Worm (Caenorhabditis elegans) whole organism, midembryonic: Measurements from ENCODE around the gene cor-1.

ENCODE experiments used
- T22C8.4 ChIP-seq: fragments of 200-800 bp; sonication (Bioruptor generic); IDR thresholded peaks from 2 replicates; pipeline ENCODE4 v1.3.6; 2022; ENCODE audit warnings: missing genetic modification characterization, missing compliant biosample characterization
- cog-1 ChIP-seq: sonication (generic microtip); optimal IDR thresholded peaks from 2 replicates; lab custom pipeline; 2016; ENCODE audit warnings: missing genetic modification characterization, missing compliant biosample characterization
- flt-1 ChIP-seq: fragments of 200-800 bp; sonication (Bioruptor generic); IDR thresholded peaks from 2 replicates; pipeline ENCODE4 v1.3.6; 2022; ENCODE audit warnings: missing genetic modification characterization, missing compliant biosample characterization
- klf-2 ChIP-seq: fragments of 200-800 bp; sonication (Bioruptor generic); conservative IDR thresholded peaks from 2 replicates; pipeline ENCODE4 v1.3.6; 2022; ENCODE audit warnings: missing genetic modification reagents, missing genetic modification characterization, missing compliant biosample characterization
- med-1 ChIP-seq: sonication (generic microtip); optimal IDR thresholded peaks from 2 replicates; lab custom pipeline; 2017; ENCODE audit warnings: missing genetic modification characterization, mild to moderate bottlenecking, missing compliant biosample characterization, antibody characterized with exemption, missing genetic modification reagents; ENCODE audit not compliant: insufficient read depth
- ref-1 ChIP-seq: fragments of 200-800 bp; sonication (Bioruptor generic); conservative IDR thresholded peaks from 2 replicates; pipeline ENCODE4 v1.3.6; 2022; ENCODE audit warnings: missing genetic modification reagents, missing genetic modification characterization, missing compliant biosample characterization
- tab-1 ChIP-seq: fragments of 200-800 bp; sonication (Bioruptor generic); IDR thresholded peaks from 2 replicates; pipeline ENCODE4 v1.3.6; 2022; ENCODE audit warnings: missing genetic modification characterization, missing compliant biosample characterization
- ztf-23 ChIP-seq: fragments of 200-800 bp; sonication (Bioruptor generic); IDR thresholded peaks from 2 replicates; pipeline ENCODE4 v1.3.6; 2022; ENCODE audit warnings: missing genetic modification reagents, missing genetic modification characterization, missing compliant biosample characterization
- ztf-29 ChIP-seq: fragments of 200-800 bp; sonication (Bioruptor generic); IDR thresholded peaks from 2 replicates; pipeline ENCODE4 v1.3.6; 2022; ENCODE audit warnings: missing genetic modification reagents, missing genetic modification characterization, missing compliant biosample characterization

Gene cor-1

DNA sequence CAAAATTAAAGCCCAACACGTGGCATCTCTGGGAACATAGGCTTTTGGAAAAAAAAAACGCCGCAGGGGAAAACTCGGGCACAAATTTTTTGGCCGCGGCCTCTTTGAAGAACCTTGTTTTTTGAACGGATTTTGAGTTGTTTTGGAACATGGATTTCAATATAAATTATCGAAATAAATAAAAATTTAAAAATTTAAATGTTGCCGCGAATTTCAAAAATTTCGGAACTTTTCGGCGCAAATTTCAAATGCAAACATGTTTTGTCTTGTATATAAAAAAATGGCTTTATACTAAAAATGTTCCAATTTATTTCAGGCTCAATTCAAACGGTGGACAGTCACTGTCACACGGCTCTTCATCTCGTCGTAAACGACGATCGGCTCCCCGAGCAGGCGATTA is 4.9 kb upstream of the cor-1 start:
- no peak for TF ChIP-seq cog-1 (tag; lab: Kevin White, UChicago)

- TF ChIP-seq ref-1 (GFP tag; lab: Robert Waterston, UW) (no peak), T22C8.4 (no peak)
These were observed 2.2 kb downstream of the cor-1 start for ce11 chrIII:10251114-10251513.

- TF ChIP-seq tab-1 (GFP tag; lab: Robert Waterston, UW) (no peak), T22C8.4 (no peak), cog-1 (tag; lab: Kevin White, UChicago) (no peak), klf-2 (GFP tag; lab: Robert Waterston, UW) (no peak), med-1 (GFP tag; lab: Kevin White, UChicago) (no peak), ztf-29 (GFP tag; lab: Robert Waterston, UW) (no peak), ztf-23 (GFP tag; lab: Robert Waterston, UW) (no peak), flt-1 (no peak), ref-1 (GFP tag; lab: Robert Waterston, UW) (no peak)
These were observed 4.4 kb downstream of the cor-1 start for ce11 chrIII:10253334-10253733.

DNA sequence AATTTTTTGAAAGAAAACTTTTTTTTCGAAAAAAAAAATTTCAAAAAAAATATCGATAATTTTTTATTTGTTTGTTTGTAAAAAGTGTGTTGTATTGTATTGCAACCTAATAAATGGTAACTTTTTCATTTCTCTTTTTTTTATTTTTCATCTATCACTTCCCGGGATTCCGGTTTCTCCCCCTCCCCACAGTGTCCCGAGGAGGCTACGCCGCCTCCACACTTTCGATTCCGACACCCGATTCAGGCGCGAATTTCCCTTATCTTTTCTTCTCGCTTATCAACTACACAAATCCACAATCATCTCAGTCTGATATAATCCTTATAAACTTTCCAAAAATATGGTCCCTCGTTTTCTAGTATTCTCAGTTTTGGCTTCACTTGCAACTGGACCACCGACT is 5.7 kb downstream of the cor-1 start, which contains the start of gene R01H10.4:
Gene R01H10.4, plus strand, starts transcription at position 236 of the 400 bp plus-strand sequence.
- TF ChIP-seq cog-1 (tag; lab: Kevin White, UChicago) (no peak), ref-1 (GFP tag; lab: Robert Waterston, UW) (no peak), T22C8.4 (no peak), med-1 (GFP tag; lab: Kevin White, UChicago) (no peak), ztf-29 (GFP tag; lab: Robert Waterston, UW) (no peak), flt-1 (no peak), tab-1 (GFP tag; lab: Robert Waterston, UW) (no peak), klf-2 (GFP tag; lab: Robert Waterston, UW) (no peak), ztf-23 (GFP tag; lab: Robert Waterston, UW) (no peak)

- no peak for TF ChIP-seq ref-1 (GFP tag; lab: Robert Waterston, UW)
- TF ChIP-seq flt-1, result no peak
- TF ChIP-seq ztf-23 (GFP tag; lab: Robert Waterston, UW), result no peak
- TF ChIP-seq ztf-29 (GFP tag; lab: Robert Waterston, UW), result no peak
- no peak for TF ChIP-seq cog-1 (tag; lab: Kevin White, UChicago)
- no peak for TF ChIP-seq tab-1 (GFP tag; lab: Robert Waterston, UW)
- no peak for TF ChIP-seq med-1 (GFP tag; lab: Kevin White, UChicago)
- TF ChIP-seq T22C8.4, result no peak
- TF ChIP-seq klf-2 (GFP tag; lab: Robert Waterston, UW), result no peak
These were observed 9.7 kb downstream of the cor-1 start, which contains the start of gene rip-1 for ce11 chrIII:10258641-10259040. TSS of gene rip-1 (minus strand) at chrIII:10258741.

DNA sequence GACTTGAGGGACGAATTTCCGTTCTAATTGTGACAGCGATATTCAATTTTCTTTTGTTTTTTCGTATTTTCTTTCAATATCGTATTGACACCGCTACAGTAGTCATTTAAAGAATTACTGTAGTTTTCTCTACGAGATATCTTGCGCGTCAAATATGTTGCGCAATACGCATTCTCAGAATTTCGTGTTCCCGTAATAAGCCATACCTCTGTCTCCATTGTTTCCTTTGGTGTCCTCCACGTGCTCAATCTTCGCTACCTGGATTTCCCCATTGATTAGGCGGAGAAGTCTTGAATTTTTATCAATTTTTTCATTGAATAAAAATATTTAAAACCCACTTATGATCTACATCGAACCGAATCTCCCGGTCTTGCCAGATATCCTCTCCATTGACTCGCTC is 12.3 kb downstream of the cor-1 start:
- TF ChIP-seq tab-1 (GFP tag; lab: Robert Waterston, UW), result no peak
- TF ChIP-seq T22C8.4, result no peak
- no peak for TF ChIP-seq klf-2 (GFP tag; lab: Robert Waterston, UW)
- no peak for TF ChIP-seq ztf-23 (GFP tag; lab: Robert Waterston, UW)
- TF ChIP-seq med-1 (GFP tag; lab: Kevin White, UChicago), result no peak
- no peak for TF ChIP-seq ref-1 (GFP tag; lab: Robert Waterston, UW)
- no peak for TF ChIP-seq ztf-29 (GFP tag; lab: Robert Waterston, UW)
- no peak for TF ChIP-seq cog-1 (tag; lab: Kevin White, UChicago)
- no peak for TF ChIP-seq flt-1

DNA sequence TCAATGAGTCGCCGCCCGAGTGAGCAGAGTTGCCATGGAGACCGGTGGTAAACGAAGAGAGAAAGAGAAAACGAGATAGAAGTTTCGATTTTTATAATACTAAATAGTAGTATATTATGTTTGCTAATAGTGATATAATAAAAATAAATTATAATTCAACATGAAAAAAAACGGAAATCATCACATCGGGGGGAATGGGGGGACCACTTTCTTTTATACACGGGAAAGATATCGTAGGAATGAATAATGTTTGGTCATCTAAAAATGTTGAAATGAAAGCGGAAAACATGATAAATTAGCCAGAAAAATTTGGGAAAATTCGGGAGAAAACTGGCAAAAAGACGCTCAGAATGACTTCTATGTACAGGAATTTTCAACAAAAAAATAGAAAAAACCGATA is 12.8 kb downstream of the cor-1 start, which contains the start of gene bbs-5:
Gene bbs-5, minus strand, starts transcription at position 101 of the 400 bp plus-strand sequence.
- TF ChIP-seq flt-1 (no peak), ref-1 (GFP tag; lab: Robert Waterston, UW) (no peak), ztf-23 (GFP tag; lab: Robert Waterston, UW) (no peak), med-1 (GFP tag; lab: Kevin White, UChicago) (no peak)

DNA sequence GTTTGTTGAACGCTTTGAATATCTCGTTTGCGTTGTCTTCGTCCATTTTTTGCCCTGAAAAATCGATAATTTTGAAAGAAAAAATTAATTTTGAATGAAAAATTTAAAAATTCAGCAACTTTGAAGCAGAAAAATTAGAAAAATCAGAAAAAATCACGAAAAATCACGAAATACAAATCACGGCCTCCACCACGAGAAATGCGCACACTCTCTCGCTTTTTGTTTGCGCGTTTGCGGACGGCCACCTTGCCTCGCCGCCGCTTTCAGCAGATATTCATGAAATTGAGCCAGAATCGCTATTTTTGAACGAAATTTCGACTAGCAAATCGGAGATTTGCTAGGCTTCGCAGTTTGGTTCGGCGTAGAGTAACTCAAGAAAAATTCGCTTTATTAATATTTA is 17.9 kb downstream of the cor-1 start, which contains the start of gene inpp-4B:
Gene inpp-4B, minus strand, starts transcription at position 54 of the 400 bp plus-strand sequence.
- TF ChIP-seq T22C8.4, result 0 out of 2 replicates have a peak, but pooled peaks have one; percentile 11

DNA sequence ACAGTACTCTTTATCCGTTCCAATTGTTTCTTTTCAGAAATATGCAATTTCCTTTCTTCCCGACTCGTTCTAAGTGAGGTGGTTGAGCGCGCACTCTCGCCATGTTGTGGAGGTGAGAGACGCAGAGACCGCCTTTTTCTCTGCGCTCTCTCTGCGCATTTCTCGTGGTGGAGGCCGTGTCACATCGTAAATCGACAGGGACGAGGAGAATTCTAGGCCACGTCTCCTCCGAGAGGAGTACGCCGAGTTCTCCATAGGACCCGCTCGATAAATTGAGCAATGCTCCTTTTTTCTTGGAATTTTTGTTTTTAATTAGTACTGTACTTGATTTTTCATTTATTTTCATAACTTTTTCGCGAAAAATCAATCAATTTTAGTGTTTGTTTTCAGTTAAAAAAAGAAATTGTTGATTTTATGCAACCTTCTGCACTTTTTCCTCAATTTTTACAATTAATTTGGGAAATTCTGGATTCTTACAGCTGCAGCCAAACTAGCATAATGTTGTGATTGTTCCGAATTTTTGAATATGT is 21.9 kb downstream of the cor-1 start, which contains the start of gene cnk-1:
Gene cnk-1, plus strand, starts transcription at position 480 of the 530 bp plus-strand sequence.
- peak; percentile 21; the same call in 1 of the 2 replicates for TF ChIP-seq T22C8.4
- TF ChIP-seq flt-1, result peak; percentile 85
- no peak for TF ChIP-seq cog-1 (tag; lab: Kevin White, UChicago)
- TF ChIP-seq ref-1 (GFP tag; lab: Robert Waterston, UW), result peak; percentile 54; the same call in 1 of the 2 replicates
- TF ChIP-seq ztf-29 (GFP tag; lab: Robert Waterston, UW), result peak; percentile 15; the same call in 1 of the 2 replicates
- peak; percentile 86 for TF ChIP-seq klf-2 (GFP tag; lab: Robert Waterston, UW)
- TF ChIP-seq med-1 (GFP tag; lab: Kevin White, UChicago), result no peak
- TF ChIP-seq tab-1 (GFP tag; lab: Robert Waterston, UW), result 0 out of 2 replicates have a peak, but pooled peaks have one; percentile 19
- TF ChIP-seq ztf-23 (GFP tag; lab: Robert Waterston, UW), result peak; percentile 91

DNA sequence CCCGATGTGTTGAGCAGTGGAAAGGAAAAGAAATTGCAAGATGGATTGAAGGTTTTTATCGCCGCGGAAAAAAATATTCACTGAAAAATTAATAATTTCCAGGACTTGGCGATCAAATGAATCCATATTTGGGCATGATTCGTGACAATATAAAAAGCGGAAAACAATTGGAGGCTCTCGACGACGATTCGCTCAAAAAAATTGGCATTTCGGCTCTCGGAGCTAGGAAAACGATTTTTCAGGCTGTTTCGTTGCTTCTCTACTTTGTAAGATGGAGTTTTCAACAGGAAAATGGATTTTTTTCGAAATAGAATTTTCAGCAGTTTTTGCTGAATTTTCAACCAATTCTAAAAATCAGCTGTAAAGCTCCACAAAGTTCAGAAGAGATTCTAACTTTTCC is 22.9 kb downstream of the cor-1 start:
- TF ChIP-seq T22C8.4 (no peak), med-1 (GFP tag; lab: Kevin White, UChicago) (no peak), ztf-23 (GFP tag; lab: Robert Waterston, UW) (no peak), tab-1 (GFP tag; lab: Robert Waterston, UW) (no peak), cog-1 (tag; lab: Kevin White, UChicago) (no peak)
